Worm (Caenorhabditis elegans) whole organism, L4 larva: ENCODE measurements around the gene fbxa-84.

Experiments
- F26F4.8 ChIP-seq: fragments of 200-800 bp; sonication (Bioruptor generic); conservative IDR thresholded peaks from 2 replicates; pipeline ENCODE4 v1.3.6; 2022; ENCODE audit warnings: missing genetic modification characterization, missing compliant biosample characterization
- aha-1 ChIP-seq: fragments of 150-350 bp; peaks from one replicate; lab custom pipeline; 2014; ENCODE audit warnings: missing biosample characterization, missing genetic modification characterization
- ceh-82 ChIP-seq: sonication (generic microtip); optimal IDR thresholded peaks from 2 replicates; lab custom pipeline; 2017; ENCODE audit warnings: missing biosample characterization, missing genetic modification characterization
- lin-15B ChIP-seq: fragments of 150-350 bp; sonication (generic microtip); optimal IDR thresholded peaks from 3 replicates; lab custom pipeline; 2014; ENCODE audit warnings: missing biosample characterization, missing genetic modification characterization

DNA sequence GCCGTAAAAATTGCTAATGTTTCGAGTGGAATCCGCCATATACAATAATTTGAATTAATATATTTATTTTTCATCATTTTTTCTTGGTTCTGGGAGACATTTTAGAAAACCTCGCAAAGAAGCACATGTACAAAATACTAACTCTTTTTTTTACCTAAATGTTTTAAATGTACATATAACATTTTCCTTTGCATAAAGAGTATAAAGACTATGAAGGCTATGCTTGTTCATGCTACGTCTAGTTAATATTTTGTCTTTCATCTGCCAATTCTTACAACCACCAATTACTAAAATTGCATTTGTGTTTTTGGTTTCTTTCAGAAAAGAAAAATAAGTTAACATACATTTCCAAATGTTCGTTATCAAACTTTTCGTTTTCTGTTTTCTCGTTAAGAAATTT lies 39.1 kb downstream of the fbxa-84 start, which contains the start of gene irld-25:
- no peak for TF ChIP-seq ceh-82 (tag; lab: Kevin White, UChicago)
- no peak for TF ChIP-seq aha-1
- TF ChIP-seq F26F4.8 (GFP tag; lab: Robert Waterston, UW), result no peak
- TF ChIP-seq lin-15B (tag; lab: Kevin White, UChicago), result no peak
